Worm (Caenorhabditis elegans): ENCODE data around the gene skat-1.
"Not testable (repeated sequence)": the region's sequence is repeated elsewhere in the genome, so short reads cannot be mapped to it uniquely, and the experiment has no call there.

The skat-1 gene

DNA sequence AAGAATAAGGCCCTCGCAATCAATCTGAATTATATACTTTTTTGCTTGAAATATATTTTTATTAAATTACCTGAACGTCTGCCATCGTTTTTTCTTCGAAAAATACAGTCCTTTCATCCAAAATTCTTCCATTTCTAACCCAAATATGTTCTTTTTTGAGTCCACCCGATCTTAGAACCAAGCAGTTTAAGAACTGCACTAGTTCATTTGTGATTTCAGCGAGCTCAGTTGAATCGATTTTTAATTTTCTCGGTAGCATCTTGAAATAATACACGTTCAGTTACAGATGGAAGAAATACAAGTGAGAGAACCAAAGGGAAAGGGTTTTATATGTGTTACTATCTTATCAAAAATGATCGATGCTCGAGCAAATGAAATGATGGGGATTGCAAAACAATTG is 2.9 kb upstream of the skat-1 start, which contains the start of gene F59B2.3:
Gene F59B2.3, minus strand, starts transcription at position 259 of the 400 bp plus-strand sequence.
- no peak for TF ChIP-seq pha-4 (tag; optimal IDR thresholded peaks at IDR 0.05)
- TF ChIP-seq drap-1 (GFP tag; optimal IDR thresholded peaks at IDR 0.05), result no peak

ce11 chrIII:8998884-8999283 is 2.3 kb upstream of the skat-1 start:
- no peak for TF ChIP-seq snpc-4 (tag; optimal IDR thresholded peaks at IDR 0.05)
- no peak for TF ChIP-seq hlh-1 (tag; optimal IDR thresholded peaks at IDR 0.05)
- no peak for TF ChIP-seq elt-1 (tag; optimal IDR thresholded peaks at IDR 0.05; ENCODE audit: borderline replicate concordance, insufficient read depth)
- TF ChIP-seq nhr-76 (tag; optimal IDR thresholded peaks at IDR 0.05), result no peak
- no peak for TF ChIP-seq tbx-8 (GFP tag; optimal IDR thresholded peaks at IDR 0.05)

ce11 chrIII:8997821-8998220 is 1.2 kb upstream of the skat-1 start:
- no peak for TF ChIP-seq unc-120 (tag; optimal IDR thresholded peaks at IDR 0.05; ENCODE audit: poor library complexity, severe bottlenecking)
- no peak for TF ChIP-seq lin-13 (tag; optimal IDR thresholded peaks at IDR 0.05)
- no peak for TF ChIP-seq snpc-4 (tag; optimal IDR thresholded peaks at IDR 0.05)
- no peak for TF ChIP-seq mls-2 (tag; optimal IDR thresholded peaks at IDR 0.05)
- no peak for TF ChIP-seq nhr-12 (tag; optimal IDR thresholded peaks at IDR 0.05)
- no peak for TF ChIP-seq nhr-28 (tag; optimal IDR thresholded peaks at IDR 0.05)
- no peak for TF ChIP-seq sem-2 (GFP tag; optimal IDR thresholded peaks at IDR 0.05)
- TF ChIP-seq elt-1 (tag; optimal IDR thresholded peaks at IDR 0.05; ENCODE audit: borderline replicate concordance, insufficient read depth), result no peak
- TF ChIP-seq ham-2 (GFP tag; optimal IDR thresholded peaks at IDR 0.05), result no peak
- TF ChIP-seq flh-1 (GFP tag; optimal IDR thresholded peaks at IDR 0.05), result no peak
- no peak for TF ChIP-seq lin-32 (GFP tag; optimal IDR thresholded peaks at IDR 0.05)

DNA sequence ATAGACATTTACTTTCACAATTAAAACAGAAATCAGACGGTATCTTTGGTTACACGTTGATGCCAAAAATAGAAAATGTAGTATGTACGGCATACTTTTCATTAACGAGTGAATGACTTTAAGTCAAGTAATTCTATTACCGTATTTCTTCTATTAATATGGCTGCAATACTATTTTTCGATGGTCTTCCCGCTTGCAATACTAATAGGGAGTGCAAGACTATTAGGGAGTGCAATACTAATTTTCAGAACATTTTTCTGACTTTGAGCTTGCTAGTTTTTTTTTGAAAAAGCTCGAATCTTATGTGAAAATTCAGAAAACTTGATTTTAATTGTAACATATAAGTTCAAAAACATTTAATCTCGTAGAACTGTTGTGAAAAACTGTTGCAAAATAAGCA is 6.8 kb downstream of the skat-1 start, which contains the start of gene R08D7.7:
Gene R08D7.7, plus strand, starts transcription at position 301 of the 400 bp plus-strand sequence.
- not testable (repeated sequence) for TF ChIP-seq lin-13 (tag; optimal IDR thresholded peaks at IDR 0.05); snpc-4 (tag; optimal IDR thresholded peaks at IDR 0.05); ham-2 (GFP tag; optimal IDR thresholded peaks at IDR 0.05)

DNA sequence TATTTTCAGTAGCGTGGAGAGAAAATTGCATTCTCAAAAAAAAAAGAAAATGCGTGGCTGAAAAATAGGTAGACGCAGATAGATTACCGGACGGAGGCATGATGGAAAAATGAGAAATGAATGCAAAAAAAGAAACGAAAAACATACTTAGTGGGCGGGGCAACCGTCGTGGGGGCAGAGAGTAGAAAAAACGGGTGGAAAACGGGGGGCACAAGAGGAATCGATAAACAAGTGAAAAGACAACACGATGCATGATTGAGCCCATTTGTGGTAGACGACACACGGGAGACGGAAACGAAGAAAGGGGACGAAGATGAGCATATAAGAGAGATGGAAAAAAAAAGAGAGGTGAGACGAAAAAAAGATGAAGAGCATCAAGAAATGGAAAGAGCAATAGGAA is 8.0 kb downstream of the skat-1 start:
- TF ChIP-seq nhr-237 (tag; optimal IDR thresholded peaks at IDR 0.05) (no peak), mep-1 (tag; optimal IDR thresholded peaks at IDR 0.05) (no peak)

DNA sequence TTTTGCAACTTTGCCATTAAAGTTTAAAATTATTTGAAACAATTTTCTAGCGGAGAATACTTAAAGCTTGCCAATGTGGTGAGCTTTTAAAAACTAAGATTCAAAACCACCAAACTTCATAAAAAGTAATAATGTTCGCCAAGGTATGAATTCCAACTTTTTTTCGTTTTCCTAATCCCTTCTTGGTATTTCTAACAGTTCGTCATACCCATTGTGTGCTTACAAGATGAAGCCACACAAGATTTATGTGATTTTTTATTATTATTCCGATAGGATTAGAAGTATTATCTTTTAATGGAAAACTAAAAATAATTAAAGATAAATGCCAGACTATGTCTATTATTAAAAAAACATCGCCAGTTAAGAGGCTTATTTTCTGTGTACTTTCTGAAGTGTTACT is 8.5 kb downstream of the skat-1 start:
- TF ChIP-seq bed-3 (GFP tag; optimal IDR thresholded peaks at IDR 0.05), result no peak
- no peak for TF ChIP-seq lin-13 (tag; optimal IDR thresholded peaks at IDR 0.05)
- no peak for TF ChIP-seq snpc-4 (tag; optimal IDR thresholded peaks at IDR 0.05)
- TF ChIP-seq cnd-1 (tag; optimal IDR thresholded peaks at IDR 0.05), result no peak
- no peak for TF ChIP-seq nhr-12 (tag; optimal IDR thresholded peaks at IDR 0.05)
- TF ChIP-seq mep-1 (tag; optimal IDR thresholded peaks at IDR 0.05), result no peak
- no peak for TF ChIP-seq ceh-83 (GFP tag; optimal IDR thresholded peaks at IDR 0.05)
- no peak for TF ChIP-seq ceh-39 (tag; optimal IDR thresholded peaks at IDR 0.05)
- TF ChIP-seq lin-32 (GFP tag; optimal IDR thresholded peaks at IDR 0.05), result no peak
- no peak for TF ChIP-seq mab-5 (tag; optimal IDR thresholded peaks at IDR 0.05)
- no peak for TF ChIP-seq nhr-76 (tag; optimal IDR thresholded peaks at IDR 0.05)
- TF ChIP-seq pha-4 (tag; optimal IDR thresholded peaks at IDR 0.05), result no peak

DNA sequence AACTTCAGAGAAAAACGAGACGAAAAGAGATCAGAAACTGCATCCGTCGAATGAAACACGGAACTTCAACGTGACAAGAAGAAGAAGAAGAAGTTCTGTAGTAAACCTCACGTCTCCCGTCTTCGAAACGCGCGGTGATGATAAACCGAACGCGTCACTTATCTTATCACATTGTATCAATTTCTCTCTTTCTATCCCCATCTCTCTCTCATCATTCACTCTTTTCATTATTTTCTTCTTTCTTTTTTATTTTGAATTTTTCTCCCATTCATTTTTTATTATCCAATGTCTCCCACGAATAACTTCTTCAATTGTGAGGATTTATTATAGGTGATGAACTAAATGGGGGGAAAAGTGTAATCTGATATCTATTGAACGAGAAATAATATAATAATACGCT is 9.7 kb downstream of the skat-1 start:
- no peak for TF ChIP-seq tbx-8 (GFP tag; optimal IDR thresholded peaks at IDR 0.05)
- no peak for TF ChIP-seq nhr-76 (tag; optimal IDR thresholded peaks at IDR 0.05)
- no peak for TF ChIP-seq ceh-39 (tag; optimal IDR thresholded peaks at IDR 0.05)
- TF ChIP-seq snpc-4 (tag; optimal IDR thresholded peaks at IDR 0.05), result no peak
- no peak for TF ChIP-seq sem-2 (GFP tag; optimal IDR thresholded peaks at IDR 0.05)
- no peak for TF ChIP-seq lsy-2 (tag; optimal IDR thresholded peaks at IDR 0.05)
- TF ChIP-seq elt-3 (tag; optimal IDR thresholded peaks at IDR 0.05), result peak; percentile 90
- no peak for TF ChIP-seq unc-120 (tag; optimal IDR thresholded peaks at IDR 0.05; ENCODE audit: poor library complexity, severe bottlenecking)
- no peak for TF ChIP-seq nhr-237 (tag; optimal IDR thresholded peaks at IDR 0.05)
- no peak for TF ChIP-seq ceh-83 (GFP tag; optimal IDR thresholded peaks at IDR 0.05)
- no peak for TF ChIP-seq unc-62 (GFP tag; optimal IDR thresholded peaks at IDR 0.05)
- no peak for TF ChIP-seq mls-2 (tag; optimal IDR thresholded peaks at IDR 0.05)
- no peak for TF ChIP-seq cnd-1 (tag; optimal IDR thresholded peaks at IDR 0.05)
- no peak for TF ChIP-seq sptf-1 (tag; optimal IDR thresholded peaks at IDR 0.05)
- no peak for TF ChIP-seq ces-1 (GFP tag; optimal IDR thresholded peaks at IDR 0.05)
- peak; percentile 5 for TF ChIP-seq hlh-1 (tag; optimal IDR thresholded peaks at IDR 0.05)
- TF ChIP-seq bed-3 (GFP tag; optimal IDR thresholded peaks at IDR 0.05), result no peak
